Fruit fly (Drosophila melanogaster): ENCODE data around the gene mgl.
A peak's percentile ranks its signal among the peaks of the same experiment; 100 is the strongest.

The mgl gene

dm6 chrX:9486802-9487201 is 13.1 kb downstream of the mgl start (continued):
- TF ChIP-seq CG12659 (GFP tag; optimal IDR thresholded peaks at IDR 0.05) (peak; percentile 53), CG3281 (GFP tag; optimal IDR thresholded peaks at IDR 0.05) (peak; percentile 46), Ssrp (tag; optimal IDR thresholded peaks at IDR 0.05) (peak; percentile 76), CG2199 (GFP tag; IDR thresholded peaks at IDR 0.05) (0 out of 3 replicates have a peak, but pooled peaks have one; percentile 47), CG11398 (GFP tag; optimal IDR thresholded peaks at IDR 0.05) (peak; percentile 54), CG31365 (tag; optimal IDR thresholded peaks at IDR 0.05) (no peak), sob (GFP tag; IDR thresholded peaks at IDR 0.05) (peak; percentile 53; the same call in 1 of the 2 replicates), ro (GFP tag; IDR thresholded peaks at IDR 0.05) (peak; percentile 17; the same call in 1 of the 2 replicates), CG11723 (GFP tag; optimal IDR thresholded peaks at IDR 0.05) (peak; percentile 67), jumu (GFP tag; optimal IDR thresholded peaks at IDR 0.05) (peak; percentile 78), CG3407 (GFP tag; optimal IDR thresholded peaks at IDR 0.05) (peak; percentile 65), prd (optimal IDR thresholded peaks at IDR 0.05) (no peak), prd (GFP tag; IDR thresholded peaks at IDR 0.05) (peak; percentile 91), ab (GFP tag; optimal IDR thresholded peaks at IDR 0.05) (peak; percentile 28), sug (tag; optimal IDR thresholded peaks at IDR 0.05) (no peak), NFAT (GFP tag; IDR thresholded peaks at IDR 0.05) (peak; percentile 22; the same call in 1 of the 2 replicates), crc (GFP tag; optimal IDR thresholded peaks at IDR 0.05) (peak; percentile 30), Gsc (GFP tag; IDR thresholded peaks at IDR 0.05) (0 out of 2 replicates have a peak, but pooled peaks have one; percentile 14), Antp (GFP tag; optimal IDR thresholded peaks at IDR 0.05) (peak; percentile 68), CG1529 (GFP tag; optimal IDR thresholded peaks at IDR 0.05) (peak; percentile 69), TFAM (GFP tag; optimal IDR thresholded peaks at IDR 0.05) (peak; percentile 1), CG14710 (tag; optimal IDR thresholded peaks at IDR 0.05) (peak; percentile 81), Nf-YA (GFP tag; IDR thresholded peaks at IDR 0.05) (peak; percentile 71; the same call in 1 of the 2 replicates), maf-S (GFP tag; optimal IDR thresholded peaks at IDR 0.05) (peak; percentile 72), Hr78 (GFP tag; optimal IDR thresholded peaks at IDR 0.05) (no peak), run (tag; optimal IDR thresholded peaks at IDR 0.05) (no peak), Asciz (GFP tag; optimal IDR thresholded peaks at IDR 0.05) (peak; percentile 48), Abd-B (GFP tag; optimal IDR thresholded peaks at IDR 0.05) (peak; percentile 75), hbn (GFP tag; IDR thresholded peaks at IDR 0.05; ENCODE audit: partially characterized antibody) (no peak), CG12744 (GFP tag; optimal IDR thresholded peaks at IDR 0.05) (peak; percentile 9), Taf1 (GFP tag; IDR thresholded peaks at IDR 0.05) (no peak), Hr39 (optimal IDR thresholded peaks at IDR 0.05) (no peak), so (GFP tag; IDR thresholded peaks at IDR 0.05) (peak; percentile 69; the same call in 1 of the 3 replicates), CG8281 (tag; optimal IDR thresholded peaks at IDR 0.05) (peak; percentile 15), lmd (GFP tag; IDR thresholded peaks at IDR 0.05) (peak; percentile 77), BtbVII (GFP tag; optimal IDR thresholded peaks at IDR 0.05) (peak; percentile 42), danr (GFP tag; IDR thresholded peaks at IDR 0.05) (peak; percentile 57; the same call in 1 of the 2 replicates), slou (GFP tag; optimal IDR thresholded peaks at IDR 0.05) (peak; percentile 66), CG12071 (GFP tag; optimal IDR thresholded peaks at IDR 0.05) (peak; percentile 41), CG4282 (GFP tag; optimal IDR thresholded peaks at IDR 0.05) (no peak), caup (GFP tag; optimal IDR thresholded peaks at IDR 0.05; ENCODE audit: severe bottlenecking) (peak; percentile 45), BEAF-32 (GFP tag; optimal IDR thresholded peaks at IDR 0.05) (no peak), CG10267 (tag; optimal IDR thresholded peaks at IDR 0.05) (peak; percentile 79), CG4328 (GFP tag; optimal IDR thresholded peaks at IDR 0.05) (no peak), Lhr (GFP tag; optimal IDR thresholded peaks at IDR 0.05) (peak; percentile 51), YL-1 (GFP tag; optimal IDR thresholded peaks at IDR 0.05) (no peak), pum (GFP tag; optimal IDR thresholded peaks at IDR 0.05) (peak; percentile 76), gt (GFP tag; IDR thresholded peaks at IDR 0.05) (peak; percentile 77), z (GFP tag; IDR thresholded peaks at IDR 0.05) (no peak), cg (GFP tag; optimal IDR thresholded peaks at IDR 0.05) (no peak), ase (GFP tag; IDR thresholded peaks at IDR 0.05) (0 out of 3 replicates have a peak, but pooled peaks have one; percentile 27)

All from whole organism, embryonic.